Fruit fly (Drosophila melanogaster) whole organism, embryonic: ENCODE measurements around the gene CG43999.

Source experiments
- Atf6 ChIP-seq: fragments of 200-800 bp; sonication (Bioruptor generic); IDR thresholded peaks from 2 replicates; pipeline ENCODE4 v1.3.6; 2022; ENCODE audit warnings: missing biosample characterization, missing genetic modification characterization
- B-H2 ChIP-seq: fragments of 200-800 bp; sonication (Bioruptor generic); optimal IDR thresholded peaks from 2 replicates; lab custom pipeline; 2018; ENCODE audit warnings: missing biosample characterization, mild to moderate bottlenecking, missing genetic modification characterization
- CG10654 ChIP-seq: fragments of 200-800 bp; sonication (Bioruptor generic); optimal IDR thresholded peaks from 2 replicates; lab custom pipeline; 2016; ENCODE audit warnings: missing biosample characterization, missing genetic modification characterization
- CG12071 ChIP-seq: fragments of 200-800 bp; sonication (Bioruptor generic); optimal IDR thresholded peaks from 3 replicates; lab custom pipeline; 2018; ENCODE audit warnings: missing biosample characterization, mild to moderate bottlenecking, missing genetic modification characterization
- CG12744 ChIP-seq: fragments of 200-800 bp; sonication (Bioruptor generic); optimal IDR thresholded peaks from 2 replicates; lab custom pipeline; 2016; ENCODE audit warnings: missing biosample characterization, missing genetic modification characterization
- CG13287 ChIP-seq: fragments of 200-800 bp; sonication (Bioruptor generic); IDR thresholded peaks from 2 replicates; pipeline ENCODE4 v1.3.6; 2022; ENCODE audit warnings: missing biosample characterization, missing genetic modification characterization; ENCODE audit not compliant: partially characterized antibody
- CG13424 ChIP-seq: fragments of 200-800 bp; sonication (Bioruptor generic); optimal IDR thresholded peaks from 2 replicates; lab custom pipeline; 2019; ENCODE audit warnings: missing biosample characterization, mild to moderate bottlenecking, missing genetic modification characterization, moderate library complexity
- CG14014 ChIP-seq: fragments of 200-800 bp; sonication (Bioruptor generic); IDR thresholded peaks from 2 replicates; pipeline ENCODE4 v1.3.6; 2022; ENCODE audit warnings: missing biosample characterization, missing genetic modification characterization
- CG14860 ChIP-seq: fragments of 200-800 bp; sonication (Bioruptor generic); IDR thresholded peaks from 3 replicates; pipeline ENCODE4 v1.3.6; 2022; ENCODE audit warnings: missing biosample characterization, missing genetic modification characterization; ENCODE audit not compliant: partially characterized antibody
- CG1529 ChIP-seq: fragments of 200-800 bp; sonication (Bioruptor generic); optimal IDR thresholded peaks from 3 replicates; lab custom pipeline; 2018; ENCODE audit warnings: missing biosample characterization, missing genetic modification characterization
- CG17186 ChIP-seq: fragments of 200-800 bp; sonication (Bioruptor generic); optimal IDR thresholded peaks from 3 replicates; lab custom pipeline; 2017; ENCODE audit warnings: missing biosample characterization, missing genetic modification reagents, missing genetic modification characterization
- CG17361 ChIP-seq: fragments of 200-800 bp; sonication (Bioruptor generic); IDR thresholded peaks from 3 replicates; pipeline ENCODE4 v1.3.6; 2022; ENCODE audit warnings: missing biosample characterization, missing genetic modification characterization
- CG17385 ChIP-seq: fragments of 200-800 bp; sonication (Bioruptor generic); optimal IDR thresholded peaks from 3 replicates; lab custom pipeline; 2018; ENCODE audit warnings: missing biosample characterization, mild to moderate bottlenecking, missing genetic modification characterization
- CG33213 ChIP-seq: fragments of 200-800 bp; sonication (Bioruptor generic); optimal IDR thresholded peaks from 3 replicates; lab custom pipeline; 2016; ENCODE audit warnings: missing biosample characterization, missing genetic modification characterization
- CG34224 ChIP-seq: fragments of 200-800 bp; sonication (Bioruptor generic); IDR thresholded peaks from 3 replicates; pipeline ENCODE4 v1.3.6; 2022; ENCODE audit warnings: missing biosample characterization, missing genetic modification characterization; ENCODE audit not compliant: partially characterized antibody
- CG4404 ChIP-seq: fragments of 200-800 bp; sonication (Bioruptor generic); IDR thresholded peaks from 2 replicates; pipeline ENCODE4 v1.3.6; 2022; ENCODE audit warnings: missing biosample characterization, missing genetic modification characterization
- CG4854 ChIP-seq: fragments of 200-800 bp; sonication (Bioruptor generic); optimal IDR thresholded peaks from 2 replicates; lab custom pipeline; 2016; ENCODE audit warnings: missing biosample characterization, missing genetic modification characterization, inconsistent platforms
- CG5245 ChIP-seq: fragments of 200-800 bp; sonication (Bioruptor generic); optimal IDR thresholded peaks from 3 replicates; lab custom pipeline; 2016; ENCODE audit warnings: missing biosample characterization, missing genetic modification characterization
- CG9797 ChIP-seq: fragments of 200-800 bp; sonication (Bioruptor generic); optimal IDR thresholded peaks from 3 replicates; lab custom pipeline; 2018; ENCODE audit warnings: missing biosample characterization, mild to moderate bottlenecking, missing genetic modification characterization
- E2f1 ChIP-seq: fragments of 200-800 bp; sonication (Bioruptor generic); IDR thresholded peaks from 2 replicates; pipeline ENCODE4 v1.3.6; 2022; ENCODE audit warnings: missing biosample characterization, missing genetic modification characterization
- Ets97D ChIP-seq: fragments of 200-800 bp; sonication (Bioruptor generic); optimal IDR thresholded peaks from 3 replicates; lab custom pipeline; 2016; ENCODE audit warnings: missing biosample characterization, missing genetic modification characterization
- H15 ChIP-seq: fragments of 200-800 bp; sonication (Bioruptor generic); IDR thresholded peaks from 3 replicates; pipeline ENCODE4 v1.3.6; 2022; ENCODE audit warnings: missing biosample characterization, missing genetic modification characterization
- HLHmδ ChIP-seq: fragments of 200-800 bp; sonication (Bioruptor generic); optimal IDR thresholded peaks from 2 replicates; lab custom pipeline; 2018; ENCODE audit warnings: missing biosample characterization, mild to moderate bottlenecking, missing genetic modification characterization, moderate library complexity
- Mad ChIP-seq: fragments of 200-800 bp; sonication (Bioruptor generic); optimal IDR thresholded peaks from 2 replicates; lab custom pipeline; 2016; ENCODE audit warnings: missing biosample characterization, missing genetic modification characterization
- Nf-YA ChIP-seq: fragments of 200-800 bp; sonication (Bioruptor generic); IDR thresholded peaks from 2 replicates; pipeline ENCODE4 v1.3.6; 2022; ENCODE audit warnings: missing biosample characterization, missing genetic modification characterization
- NfI ChIP-seq: fragments of 200-800 bp; sonication (Bioruptor generic); optimal IDR thresholded peaks from 3 replicates; lab custom pipeline; 2018; ENCODE audit warnings: missing biosample characterization, mild to moderate bottlenecking, missing genetic modification characterization, moderate library complexity
- Optix ChIP-seq: fragments of 200-800 bp; sonication (Bioruptor generic); IDR thresholded peaks from 3 replicates; pipeline ENCODE4 v1.3.6; 2022; ENCODE audit warnings: missing biosample characterization, missing genetic modification characterization
- Scr ChIP-seq: fragments of 200-800 bp; sonication (Bioruptor generic); IDR thresholded peaks from 2 replicates; pipeline ENCODE4 v1.3.6; 2022; ENCODE audit warnings: missing biosample characterization, missing genetic modification characterization; ENCODE audit not compliant: partially characterized antibody
- Sin3A ChIP-seq: fragments of >200 bp; optimal IDR thresholded peaks from 2 replicates; lab custom pipeline; 2018
- ato ChIP-seq: fragments of 200-800 bp; sonication (Bioruptor generic); IDR thresholded peaks from 2 replicates; pipeline ENCODE4 v1.3.6; 2022; ENCODE audit warnings: missing biosample characterization, missing genetic modification characterization; ENCODE audit not compliant: partially characterized antibody
- bcd ChIP-seq: fragments of 200-800 bp; sonication (Bioruptor generic); optimal IDR thresholded peaks from 2 replicates; lab custom pipeline; 2017; ENCODE audit warnings: missing biosample characterization, mild to moderate bottlenecking, missing genetic modification characterization
- croc ChIP-seq: fragments of 200-800 bp; sonication (Bioruptor generic); conservative IDR thresholded peaks from 3 replicates; pipeline ENCODE4 v1.3.6; 2022; ENCODE audit warnings: missing biosample characterization, missing genetic modification characterization
- dan ChIP-seq: fragments of 200-800 bp; sonication (Bioruptor generic); IDR thresholded peaks from 2 replicates; pipeline ENCODE4 v1.3.6; 2022; ENCODE audit warnings: missing biosample characterization, missing genetic modification characterization
- dati ChIP-seq: fragments of 200-800 bp; sonication (Bioruptor generic); IDR thresholded peaks from 2 replicates; pipeline ENCODE4 v1.3.6; 2022; ENCODE audit warnings: missing biosample characterization, missing genetic modification characterization
- dm ChIP-seq: fragments of 200-800 bp; sonication (Bioruptor generic); optimal IDR thresholded peaks from 3 replicates; lab custom pipeline; 2016; ENCODE audit warnings: missing biosample characterization, missing genetic modification characterization
- dpn ChIP-seq, 2 experiments: fragments of 200-800 bp; sonication (Bioruptor generic); optimal IDR thresholded peaks; 3 replicates each; lab custom pipeline; 2016; ENCODE audit warnings: missing biosample characterization in 2 of 2, missing genetic modification characterization in 2 of 2
- esg ChIP-seq: fragments of 200-800 bp; sonication (Bioruptor generic); conservative IDR thresholded peaks from 2 replicates; pipeline ENCODE4 v1.3.6; 2022; ENCODE audit warnings: missing biosample characterization, missing genetic modification characterization
- eve ChIP-seq, 2 experiments: fragments of >200 bp; optimal IDR thresholded peaks; 2 replicates each; lab custom pipeline; 2017; ENCODE audit warnings: missing biosample characterization in 2 of 2, missing genetic modification characterization in 2 of 2
- gcm ChIP-seq: fragments of 200-800 bp; sonication (Bioruptor generic); optimal IDR thresholded peaks from 2 replicates; lab custom pipeline; 2019; ENCODE audit warnings: missing biosample characterization, mild to moderate bottlenecking, missing genetic modification characterization, moderate library complexity
- gcm2 ChIP-seq: fragments of 200-800 bp; sonication (Bioruptor generic); optimal IDR thresholded peaks from 2 replicates; lab custom pipeline; 2016; ENCODE audit warnings: missing biosample characterization, missing genetic modification characterization
- insv ChIP-seq, 2 experiments: fragments of 200-800 bp; sonication (Bioruptor generic); optimal IDR thresholded peaks; 3 replicates each; lab custom pipeline; 2016 to 2018; ENCODE audit warnings: missing biosample characterization in 2 of 2, missing genetic modification characterization in 2 of 2
- nom ChIP-seq: fragments of 200-800 bp; sonication (Bioruptor generic); optimal IDR thresholded peaks from 2 replicates; lab custom pipeline; 2017; ENCODE audit warnings: missing biosample characterization, missing genetic modification characterization, mild to moderate bottlenecking, moderate library complexity, missing genetic modification reagents
- pb ChIP-seq: fragments of 200-800 bp; sonication (Bioruptor generic); optimal IDR thresholded peaks from 3 replicates; lab custom pipeline; 2016; ENCODE audit warnings: missing biosample characterization, missing genetic modification characterization
- pho ChIP-seq: fragments of 200-800 bp; sonication (Bioruptor generic); optimal IDR thresholded peaks from 2 replicates; lab custom pipeline; 2016; ENCODE audit warnings: missing biosample characterization, missing genetic modification characterization
- psq ChIP-seq: fragments of 200-800 bp; sonication (Bioruptor generic); optimal IDR thresholded peaks from 2 replicates; lab custom pipeline; 2017; ENCODE audit warnings: missing biosample characterization, missing genetic modification characterization
- repo ChIP-seq: fragments of 200-800 bp; sonication (Bioruptor generic); optimal IDR thresholded peaks from 2 replicates; lab custom pipeline; 2016; ENCODE audit warnings: missing biosample characterization, missing genetic modification characterization
- sens-2 ChIP-seq: fragments of 200-800 bp; sonication (Bioruptor generic); IDR thresholded peaks from 2 replicates; pipeline ENCODE4 v1.3.6; 2022; ENCODE audit warnings: missing biosample characterization, missing genetic modification characterization
- sima ChIP-seq: fragments of 200-800 bp; sonication (Bioruptor generic); optimal IDR thresholded peaks from 2 replicates; lab custom pipeline; 2016; ENCODE audit warnings: missing biosample characterization, missing genetic modification characterization
- tgo ChIP-seq: fragments of 200-800 bp; sonication (Bioruptor generic); IDR thresholded peaks from 3 replicates; pipeline ENCODE4 v1.3.6; 2022; ENCODE audit warnings: missing biosample characterization, missing genetic modification characterization

The CG43999 gene

dm6 chr3R:23921701-23922501 is 6.9 kb downstream of the CG43999 start (continued):
- TF ChIP-seq gcm2 (GFP tag; lab: Kevin White, UChicago) (no peak), E2f1 (GFP tag; lab: Robert Waterston, UW) (peak; percentile 66), pb (peak; percentile 23), dati (no peak), tgo (GFP tag; lab: Robert Waterston, UW) (peak; percentile 28; the same call in 1 of the 3 replicates), dm (GFP tag; lab: Kevin White, UChicago) (no peak), Sin3A (lab: Kevin White, UChicago) (no peak), CG12744 (GFP tag; lab: Kevin White, UChicago) (no peak), gcm (GFP tag; lab: Kevin White, UChicago) (no peak), CG13424 (tag; lab: Kevin White, UChicago) (peak; percentile 51), CG14014 (peak; percentile 20; the same call in 1 of the 2 replicates), CG4404 (GFP tag; lab: Robert Waterston, UW) (no peak), CG33213 (no peak), esg (GFP tag; lab: Robert Waterston, UW) (peak; percentile 21; the same call in 1 of the 2 replicates), CG17385 (GFP tag; lab: Kevin White, UChicago) (peak; percentile 18), insv (GFP tag; optimal IDR thresholded peaks at IDR 0.05; lab: Kevin White, UChicago) (no peak), CG1529 (GFP tag; lab: Kevin White, UChicago) (no peak), CG12071 (GFP tag; lab: Kevin White, UChicago) (peak; percentile 52), NfI (GFP tag; lab: Kevin White, UChicago) (peak; percentile 65), sens-2 (no peak), CG34224 (GFP tag; lab: Robert Waterston, UW) (0 out of 3 replicates have a peak, but pooled peaks have one; percentile 6), dan (GFP tag; lab: Robert Waterston, UW) (no peak), Atf6 (GFP tag; lab: Robert Waterston, UW) (peak; percentile 14; the same call in 1 of the 2 replicates), CG4854 (no peak), CG14860 (GFP tag; lab: Robert Waterston, UW) (no peak), dpn (GFP tag; optimal IDR thresholded peaks at IDR 0.05; lab: Kevin White, UChicago) (peak in 1 of 2 experiments; percentile 26), bcd (GFP tag; lab: Kevin White, UChicago) (no peak), sima (no peak), pho (GFP tag; lab: Kevin White, UChicago) (no peak), nom (GFP tag; lab: Kevin White, UChicago) (no peak), Optix (peak; percentile 30; the same call in 1 of the 3 replicates), croc (no peak), CG17361 (GFP tag; lab: Robert Waterston, UW) (peak; percentile 59; the same call in 2 of the 3 replicates), CG5245 (no peak), B-H2 (no peak), Ets97D (no peak), CG17186 (GFP tag; lab: Kevin White, UChicago) (no peak), Scr (GFP tag; lab: Robert Waterston, UW) (peak; percentile 41), CG9797 (GFP tag; lab: Kevin White, UChicago) (no peak), H15 (GFP tag; lab: Robert Waterston, UW) (0 out of 3 replicates have a peak, but pooled peaks have one; percentile 33), eve (GFP tag; optimal IDR thresholded peaks at IDR 0.05; lab: Kevin White, UChicago) (no peak), ato (GFP tag; lab: Robert Waterston, UW) (no peak; the same call in 1 of the 2 replicates), CG10654 (GFP tag; lab: Kevin White, UChicago) (no peak), HLHmδ (GFP tag; lab: Kevin White, UChicago) (peak; percentile 53), Nf-YA (GFP tag; lab: Robert Waterston, UW) (0 out of 2 replicates have a peak, but pooled peaks have one; percentile 44), CG13287 (GFP tag; lab: Robert Waterston, UW) (peak; percentile 5), repo (GFP tag; lab: Kevin White, UChicago) (no peak), psq (no peak), Mad (GFP tag; lab: Kevin White, UChicago) (no peak)
